Worm (Caenorhabditis elegans) whole organism, L4 larva: Measurements from ENCODE around the gene srlf-21.
"Not testable (repeated sequence)": the region's sequence is repeated elsewhere in the genome, so short reads cannot be mapped to it uniquely, and the experiment has no call there.

ENCODE experiments used
- F37D6.2 ChIP-seq: sonication (generic microtip); optimal IDR thresholded peaks from 2 replicates; lab custom pipeline; 2016; ENCODE audit warnings: mild to moderate bottlenecking, missing genetic modification characterization, missing compliant biosample characterization
- ama-1 ChIP-seq: fragments of 150-350 bp; optimal IDR thresholded peaks from 2 replicates; lab custom pipeline; 2014; ENCODE audit warnings: inconsistent platforms, mixed read lengths
- daf-8 ChIP-seq: fragments of 200-800 bp; sonication (Bioruptor generic); IDR thresholded peaks from 2 replicates; pipeline ENCODE4 v1.3.6; 2022; ENCODE audit warnings: missing genetic modification characterization, missing compliant biosample characterization
- dmd-9 ChIP-seq: fragments of 200-800 bp; sonication (Bioruptor generic); IDR thresholded peaks from 2 replicates; pipeline ENCODE4 v1.3.6; 2022; ENCODE audit warnings: missing genetic modification reagents, missing genetic modification characterization, missing compliant biosample characterization
- lin-15B ChIP-seq: fragments of 150-350 bp; sonication (generic microtip); optimal IDR thresholded peaks from 3 replicates; lab custom pipeline; 2014; ENCODE audit warnings: missing biosample characterization, missing genetic modification characterization
- nhr-111 ChIP-seq: fragments of 200-800 bp; sonication (Bioruptor generic); optimal IDR thresholded peaks from 2 replicates; lab custom pipeline; 2018; ENCODE audit warnings: mild to moderate bottlenecking, missing genetic modification characterization, missing compliant biosample characterization
- nhr-28 ChIP-seq: fragments of 150-350 bp; optimal IDR thresholded peaks from 2 replicates; lab custom pipeline; 2014; ENCODE audit warnings: missing biosample characterization, missing genetic modification characterization
- pqm-1 ChIP-seq: sonication (generic microtip); optimal IDR thresholded peaks from 2 replicates; lab custom pipeline; 2017; ENCODE audit warnings: missing biosample characterization, missing genetic modification characterization
- rbr-2 ChIP-seq: sonication (generic microtip); optimal IDR thresholded peaks from 2 replicates; lab custom pipeline; 2016; ENCODE audit warnings: missing genotype, missing genetic modification characterization, missing compliant biosample characterization
- unc-62 ChIP-seq, 3 experiments: fragments of 150-350 bp in 1 of 3; sonication (generic microtip); optimal IDR thresholded peaks in 2 of 3; peaks in 1 of 3; 1 replicate in 1 of 3; 2 replicates in 2 of 3; lab custom pipeline; 2014 to 2017; ENCODE audit warnings: missing biosample characterization in 3 of 3, missing genetic modification characterization in 3 of 3, missing genetic modification reagents in 3 of 3, missing genotype in 1 of 3

ce11 chrV:890835-891234 lies 512 bp upstream of the srlf-21 start, which contains the start of gene srlf-22:
- TF ChIP-seq daf-8 (GFP tag; lab: Robert Waterston, UW); nhr-111 (GFP tag; lab: Kevin White, UChicago); ama-1 (lab: Kevin White, UChicago); nhr-28 (tag; lab: Kevin White, UChicago); unc-62 (GFP tag; optimal IDR thresholded peaks at IDR 0.05 in 1 of 2; lab: Kevin White, UChicago); unc-62 (tag; optimal IDR thresholded peaks at IDR 0.05; lab: Kevin White, UChicago); pqm-1 (tag; lab: Kevin White, UChicago); lin-15B (tag; lab: Kevin White, UChicago); rbr-2 (tag; lab: Kevin White, UChicago); dmd-9 (GFP tag; lab: Robert Waterston, UW); F37D6.2 (tag; lab: Kevin White, UChicago): not testable (repeated sequence)
